Worm (Caenorhabditis elegans) whole organism, L4 larva: ENCODE results near the gene M117.1.

ENCODE experiments used
- D1046.2 ChIP-seq: fragments of 200-800 bp; sonication (Bioruptor generic); IDR thresholded peaks from 2 replicates; pipeline ENCODE4 v1.3.6; 2022; ENCODE audit warnings: missing genetic modification characterization, missing compliant biosample characterization
- F10B5.3 ChIP-seq: sonication (generic microtip); optimal IDR thresholded peaks from 2 replicates; lab custom pipeline; 2016; ENCODE audit warnings: mild to moderate bottlenecking, missing genetic modification characterization, missing compliant biosample characterization
- F44E2.7 ChIP-seq: fragments of 200-800 bp; sonication (Bioruptor generic); IDR thresholded peaks from 2 replicates; pipeline ENCODE4 v2.1.2; 2022; ENCODE audit warnings: missing genetic modification characterization, missing compliant biosample characterization
- T26A8.4 ChIP-seq: fragments of 200-800 bp; sonication (Bioruptor generic); IDR thresholded peaks from 2 replicates; pipeline ENCODE4 v1.3.6; 2022; ENCODE audit warnings: missing genetic modification characterization, missing compliant biosample characterization
- Y75B8A.6 ChIP-seq: fragments of 200-800 bp; sonication (Bioruptor generic); IDR thresholded peaks from 2 replicates; pipeline ENCODE4 v1.3.6; 2022; ENCODE audit warnings: missing genetic modification reagents, missing genetic modification characterization, missing compliant biosample characterization
- aha-1 ChIP-seq: fragments of 150-350 bp; peaks from one replicate; lab custom pipeline; 2014; ENCODE audit warnings: missing biosample characterization, missing genetic modification characterization
- aly-2 ChIP-seq: sonication (generic microtip); optimal IDR thresholded peaks from 2 replicates; lab custom pipeline; 2018; ENCODE audit warnings: missing biosample characterization, missing genetic modification characterization
- ama-1 ChIP-seq: fragments of 150-350 bp; optimal IDR thresholded peaks from 2 replicates; lab custom pipeline; 2014; ENCODE audit warnings: inconsistent platforms, mixed read lengths
- ceh-28 ChIP-seq: fragments of 150-350 bp; optimal IDR thresholded peaks from 2 replicates; lab custom pipeline; 2014; ENCODE audit warnings: missing biosample characterization, missing genetic modification reagents, missing genetic modification characterization
- ceh-62 ChIP-seq: sonication (generic microtip); optimal IDR thresholded peaks from 2 replicates; lab custom pipeline; 2017; ENCODE audit warnings: missing biosample characterization, missing genetic modification characterization
- ces-1 ChIP-seq: fragments of 150-350 bp; sonication (generic microtip); optimal IDR thresholded peaks from 4 replicates; lab custom pipeline; 2014; ENCODE audit warnings: missing biosample characterization, missing genetic modification reagents, missing genetic modification characterization
- cey-2 ChIP-seq: sonication (generic microtip); optimal IDR thresholded peaks from 3 replicates; lab custom pipeline; 2017; ENCODE audit warnings: missing genetic modification characterization, mild to moderate bottlenecking, missing compliant biosample characterization, antibody characterized with exemption, borderline replicate concordance; ENCODE audit not compliant: insufficient read depth
- ctbp-1 ChIP-seq: fragments of 200-800 bp; sonication (Bioruptor generic); IDR thresholded peaks from 2 replicates; pipeline ENCODE4 v1.3.6; 2022; ENCODE audit warnings: missing genetic modification reagents, missing genetic modification characterization, missing compliant biosample characterization
- daf-16 ChIP-seq, 3 experiments: sonication (generic microtip); optimal IDR thresholded peaks; 2 replicates each; lab custom pipeline; 2016 to 2017; ENCODE audit warnings: missing genetic modification characterization in 3 of 3, missing genetic modification reagents in 3 of 3, mild to moderate bottlenecking in 2 of 3, missing compliant biosample characterization in 2 of 3, missing biosample characterization in 1 of 3, moderate library complexity in 1 of 3
- dmd-6 ChIP-seq: fragments of 200-800 bp; sonication (Bioruptor generic); IDR thresholded peaks from 2 replicates; pipeline ENCODE4 v1.3.6; 2022; ENCODE audit warnings: missing genetic modification reagents, missing genetic modification characterization, missing compliant biosample characterization
- dmd-9 ChIP-seq: fragments of 200-800 bp; sonication (Bioruptor generic); IDR thresholded peaks from 2 replicates; pipeline ENCODE4 v1.3.6; 2022; ENCODE audit warnings: missing genetic modification reagents, missing genetic modification characterization, missing compliant biosample characterization
- dve-1 ChIP-seq: sonication (generic microtip); optimal IDR thresholded peaks from 2 replicates; lab custom pipeline; 2017; ENCODE audit warnings: antibody characterized with exemption, mild to moderate bottlenecking, missing genetic modification characterization, missing compliant biosample characterization; ENCODE audit not compliant: insufficient read depth
- egl-43 ChIP-seq: fragments of 200-800 bp; sonication (Bioruptor generic); IDR thresholded peaks from 2 replicates; pipeline ENCODE4 v1.3.6; 2022; ENCODE audit warnings: missing genetic modification reagents, missing genetic modification characterization, missing compliant biosample characterization
- fkh-10 ChIP-seq: fragments of 150-350 bp; optimal IDR thresholded peaks from 2 replicates; lab custom pipeline; 2014; ENCODE audit warnings: missing biosample characterization, missing genetic modification reagents, missing genetic modification characterization
- hif-1 ChIP-seq, 2 experiments: sonication (generic microtip); optimal IDR thresholded peaks; 2 replicates each; lab custom pipeline; 2016 to 2017; ENCODE audit warnings: missing compliant biosample characterization in 2 of 2, missing genetic modification characterization in 2 of 2, missing genetic modification reagents in 2 of 2, missing genotype in 2 of 2, mild to moderate bottlenecking in 1 of 2
- hlh-11 ChIP-seq: fragments of 200-800 bp; sonication (Bioruptor generic); optimal IDR thresholded peaks from 2 replicates; lab custom pipeline; 2018; ENCODE audit warnings: mild to moderate bottlenecking, missing genetic modification characterization, missing compliant biosample characterization
- hlh-30 ChIP-seq: sonication (generic microtip); optimal IDR thresholded peaks from 2 replicates; lab custom pipeline; 2017; ENCODE audit warnings: antibody characterized with exemption, mild to moderate bottlenecking, missing genetic modification characterization, missing compliant biosample characterization; ENCODE audit not compliant: insufficient read depth
- lin-1 ChIP-seq: fragments of 200-800 bp; sonication (Bioruptor generic); IDR thresholded peaks from 2 replicates; pipeline ENCODE4 v1.3.6; 2022; ENCODE audit warnings: missing genetic modification reagents, missing genetic modification characterization, missing compliant biosample characterization
- lin-13 ChIP-seq: fragments of 150-350 bp; optimal IDR thresholded peaks from 2 replicates; lab custom pipeline; 2014; ENCODE audit warnings: missing biosample characterization, missing genetic modification reagents, missing genetic modification characterization
- madf-5 ChIP-seq, 2 experiments: fragments of 200-800 bp; sonication (Bioruptor generic); IDR thresholded peaks; 2 replicates each; pipeline ENCODE4 v1.3.6; 2022; ENCODE audit warnings: missing compliant biosample characterization in 2 of 2, missing genetic modification characterization in 2 of 2
- mdl-1 ChIP-seq, 2 experiments: fragments of 150-350 bp in 1 of 2; sonication (generic microtip) in 1 of 2; optimal IDR thresholded peaks; 2 replicates each; lab custom pipeline; 2014 to 2017; ENCODE audit warnings: missing biosample characterization in 2 of 2, missing genetic modification characterization in 2 of 2
- mdt-29 ChIP-seq: fragments of 200-800 bp; sonication (Bioruptor generic); IDR thresholded peaks from 2 replicates; pipeline ENCODE4 v1.3.6; 2022; ENCODE audit warnings: missing genetic modification reagents, missing genetic modification characterization, missing compliant biosample characterization
- mxl-3 ChIP-seq: fragments of 200-800 bp; sonication (Bioruptor generic); optimal IDR thresholded peaks from 2 replicates; lab custom pipeline; 2018; ENCODE audit warnings: mild to moderate bottlenecking, missing genetic modification characterization, missing compliant biosample characterization
- nhr-11 ChIP-seq: fragments of 150-350 bp; optimal IDR thresholded peaks from 2 replicates; lab custom pipeline; 2014; ENCODE audit warnings: missing biosample characterization, missing genetic modification characterization
- nhr-28 ChIP-seq: fragments of 150-350 bp; optimal IDR thresholded peaks from 2 replicates; lab custom pipeline; 2014; ENCODE audit warnings: missing biosample characterization, missing genetic modification characterization
- nhr-42 ChIP-seq: fragments of 200-800 bp; sonication (Bioruptor generic); IDR thresholded peaks from 2 replicates; pipeline ENCODE4 v1.3.6; 2022; ENCODE audit warnings: missing genetic modification characterization, missing compliant biosample characterization
- nhr-48 ChIP-seq: sonication (generic microtip); optimal IDR thresholded peaks from 2 replicates; lab custom pipeline; 2016; ENCODE audit warnings: mild to moderate bottlenecking, missing genetic modification characterization, missing compliant biosample characterization
- nhr-6 ChIP-seq: fragments of 150-350 bp; optimal IDR thresholded peaks from 2 replicates; lab custom pipeline; 2014; ENCODE audit warnings: missing biosample characterization, missing genetic modification characterization
- pha-4 ChIP-seq, 2 experiments: fragments of 150-350 bp in 1 of 2; fragments of 200-800 bp in 1 of 2; sonication (Bioruptor generic) in 1 of 2; IDR thresholded peaks in 1 of 2; optimal IDR thresholded peaks in 1 of 2; 2 replicates each; pipeline versions ENCODE4 v1.3.6 to Lab custom; 2014 to 2022; ENCODE audit warnings: missing genetic modification characterization in 2 of 2, missing genetic modification reagents in 2 of 2, missing biosample characterization in 1 of 2, missing compliant biosample characterization in 1 of 2
- php-3 ChIP-seq: fragments of 200-800 bp; sonication (Bioruptor generic); IDR thresholded peaks from 2 replicates; pipeline ENCODE4 v1.3.6; 2022; ENCODE audit warnings: missing genetic modification reagents, missing genetic modification characterization, missing compliant biosample characterization
- pqm-1 ChIP-seq: sonication (generic microtip); optimal IDR thresholded peaks from 2 replicates; lab custom pipeline; 2017; ENCODE audit warnings: missing biosample characterization, missing genetic modification characterization
- saeg-2 ChIP-seq: fragments of 200-800 bp; sonication (Bioruptor generic); IDR thresholded peaks from 2 replicates; pipeline ENCODE4 v1.3.6; 2022; ENCODE audit warnings: missing genetic modification reagents, missing genetic modification characterization, missing compliant biosample characterization
- sdz-12 ChIP-seq: fragments of 200-800 bp; sonication (Bioruptor generic); optimal IDR thresholded peaks from 2 replicates; lab custom pipeline; 2018; ENCODE audit warnings: mild to moderate bottlenecking, missing genetic modification characterization, missing compliant biosample characterization
- skn-1 ChIP-seq: fragments of 150-350 bp; optimal IDR thresholded peaks from 2 replicates; lab custom pipeline; 2014; ENCODE audit warnings: missing biosample characterization, missing genetic modification characterization
- tag-97 ChIP-seq: fragments of 200-800 bp; sonication (Bioruptor generic); IDR thresholded peaks from 2 replicates; pipeline ENCODE4 v1.3.6; 2022; ENCODE audit warnings: missing genetic modification characterization, missing compliant biosample characterization
- unc-130 ChIP-seq: sonication (generic microtip); optimal IDR thresholded peaks from 2 replicates; lab custom pipeline; 2016; ENCODE audit warnings: missing genetic modification reagents, missing genetic modification characterization, missing compliant biosample characterization
- unc-62 ChIP-seq, 3 experiments: fragments of 150-350 bp in 1 of 3; sonication (generic microtip); optimal IDR thresholded peaks in 2 of 3; peaks in 1 of 3; 1 replicate in 1 of 3; 2 replicates in 2 of 3; lab custom pipeline; 2014 to 2017; ENCODE audit warnings: missing biosample characterization in 3 of 3, missing genetic modification characterization in 3 of 3, missing genetic modification reagents in 3 of 3, missing genotype in 1 of 3
- vab-7 ChIP-seq: fragments of 200-800 bp; sonication (Bioruptor generic); IDR thresholded peaks from 2 replicates; pipeline ENCODE4 v1.3.6; 2022; ENCODE audit warnings: missing genetic modification reagents, missing genetic modification characterization, missing compliant biosample characterization
- zip-2 ChIP-seq: fragments of 150-350 bp; optimal IDR thresholded peaks from 2 replicates; lab custom pipeline; 2014; ENCODE audit warnings: missing biosample characterization, missing genetic modification characterization

M117.1 gene

DNA sequence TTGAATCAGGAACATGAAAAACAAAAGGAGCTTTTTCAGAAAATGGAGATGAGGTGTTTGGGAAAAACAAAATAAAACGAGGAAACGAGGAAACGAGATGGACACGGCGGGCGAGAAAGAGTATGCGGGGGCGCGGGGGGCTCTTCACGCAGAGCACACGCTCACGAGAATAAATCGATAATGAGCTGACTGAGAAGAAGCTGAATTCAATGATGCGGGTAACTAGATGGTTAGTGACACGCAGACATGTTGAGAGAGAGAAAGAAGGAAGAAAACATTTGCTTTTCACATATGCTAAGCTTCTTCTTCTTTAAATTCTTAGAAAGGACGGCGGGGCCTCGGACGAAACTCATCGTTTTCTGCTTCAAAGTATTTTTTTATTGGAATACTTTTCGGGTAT, 48.5 kb upstream of the M117.1 start (continued):
- peak; percentile 71 for TF ChIP-seq hlh-30 (tag; lab: Kevin White, UChicago)
- no peak for TF ChIP-seq F44E2.7
- peak; percentile 20 for TF ChIP-seq nhr-11 (tag; lab: Kevin White, UChicago)
- TF ChIP-seq ceh-28 (tag; lab: Kevin White, UChicago): peak; percentile 60
- TF ChIP-seq hlh-11 (tag; lab: Kevin White, UChicago): peak; percentile 7
- TF ChIP-seq hif-1 (tag; optimal IDR thresholded peaks at IDR 0.05; lab: Kevin White, UChicago): peak in 1 of 2 experiments; percentile 41
- TF ChIP-seq pha-4 (GFP tag; IDR thresholded peaks at IDR 0.05; lab: Robert Waterston, UW): no peak
- TF ChIP-seq pha-4 (tag; optimal IDR thresholded peaks at IDR 0.05; lab: Kevin White, UChicago): no peak
- peak; percentile 74 for TF ChIP-seq aha-1 (tag; lab: Kevin White, UChicago)
- no peak for TF ChIP-seq aly-2 (tag; lab: Kevin White, UChicago)
- peak; percentile 88 for TF ChIP-seq fkh-10 (GFP tag; lab: Kevin White, UChicago)
- no peak for TF ChIP-seq egl-43 (GFP tag; lab: Robert Waterston, UW)
- no peak for TF ChIP-seq mdt-29 (GFP tag; lab: Robert Waterston, UW)
- no peak for TF ChIP-seq nhr-48 (tag; lab: Kevin White, UChicago)
- TF ChIP-seq dmd-9: no peak
- TF ChIP-seq ces-1 (GFP tag; lab: Kevin White, UChicago): no peak
- no peak for TF ChIP-seq tag-97 (GFP tag; lab: Robert Waterston, UW)
- TF ChIP-seq nhr-6: no peak
- no peak for TF ChIP-seq php-3
- TF ChIP-seq dmd-6: peak; percentile 14; the same call in 1 of the 2 replicates
- no peak for TF ChIP-seq saeg-2
- TF ChIP-seq lin-13 (GFP tag; lab: Kevin White, UChicago): no peak
- peak in 1 of 2 experiments; percentile 58 for TF ChIP-seq mdl-1 (tag; optimal IDR thresholded peaks at IDR 0.05; lab: Kevin White, UChicago)
- no peak for TF ChIP-seq sdz-12 (GFP tag; lab: Kevin White, UChicago)
- peak; percentile 79 for TF ChIP-seq ctbp-1 (GFP tag; lab: Robert Waterston, UW)
- TF ChIP-seq F10B5.3 (tag; lab: Kevin White, UChicago): no peak
- TF ChIP-seq, all 104 proteins: peak for 16

DNA sequence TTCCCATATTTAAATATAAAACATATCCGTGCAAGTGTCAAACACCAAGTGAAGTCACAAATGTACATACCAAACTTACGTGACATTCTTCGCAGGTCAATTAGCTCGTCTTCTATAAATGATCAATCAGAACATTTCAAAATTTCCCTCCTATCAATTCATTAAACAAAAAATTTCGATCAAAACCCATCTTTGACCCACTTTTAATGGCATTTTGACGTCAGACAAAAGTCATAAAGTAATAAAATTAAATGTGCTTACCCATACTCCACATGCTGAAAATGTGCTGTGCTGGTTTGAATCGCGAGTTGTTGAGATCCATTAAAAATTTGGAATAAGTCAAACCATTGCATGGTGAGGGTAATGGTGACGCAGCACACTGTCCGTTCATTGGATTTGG, 44.3 kb upstream of the M117.1 start:
- no peak for TF ChIP-seq madf-5 (GFP tag; IDR thresholded peaks at IDR 0.05; lab: Robert Waterston, UW)
- TF ChIP-seq cey-2 (tag; lab: Kevin White, UChicago): no peak
- no peak for TF ChIP-seq ctbp-1 (GFP tag; lab: Robert Waterston, UW)
- peak; percentile 43 for TF ChIP-seq dve-1 (tag; lab: Kevin White, UChicago)
- peak; percentile 27 for TF ChIP-seq nhr-28 (tag; lab: Kevin White, UChicago)
- no peak for TF ChIP-seq daf-16 (GFP tag; optimal IDR thresholded peaks at IDR 0.05; lab: Kevin White, UChicago)
- TF ChIP-seq daf-16 (tag; optimal IDR thresholded peaks at IDR 0.05; lab: Kevin White, UChicago): peak; percentile 36
- TF ChIP-seq dmd-6: peak; percentile 79
- peak; percentile 7 for TF ChIP-seq hlh-11 (tag; lab: Kevin White, UChicago)

DNA sequence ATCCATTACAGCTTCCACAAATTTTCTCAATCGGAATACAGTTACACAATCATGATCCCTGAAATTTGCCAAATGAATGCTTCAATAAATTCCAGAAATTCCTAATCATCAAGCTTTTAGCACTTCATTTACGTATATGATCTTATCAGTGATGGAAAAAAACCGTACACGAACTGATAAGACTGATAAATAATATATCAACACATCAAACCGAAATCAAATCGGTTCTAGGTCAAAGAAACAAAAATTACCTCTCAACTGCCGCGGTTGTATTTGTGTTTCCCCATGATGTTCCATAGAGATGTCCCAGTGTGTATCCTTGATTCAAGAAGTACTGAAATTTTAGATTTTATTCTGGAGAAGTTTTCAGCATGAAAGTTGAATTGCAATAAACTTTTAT, 43.0 kb upstream of the M117.1 start:
- TF ChIP-seq mxl-3 (GFP tag; lab: Kevin White, UChicago): no peak
- no peak for TF ChIP-seq Y75B8A.6 (GFP tag; lab: Robert Waterston, UW)
- peak; percentile 73 for TF ChIP-seq nhr-28 (tag; lab: Kevin White, UChicago)
- TF ChIP-seq daf-16 (GFP tag; optimal IDR thresholded peaks at IDR 0.05; lab: Kevin White, UChicago): no peak
- TF ChIP-seq daf-16 (tag; optimal IDR thresholded peaks at IDR 0.05; lab: Kevin White, UChicago): peak; percentile 55
- no peak for TF ChIP-seq D1046.2 (GFP tag; lab: Robert Waterston, UW)
- TF ChIP-seq ctbp-1 (GFP tag; lab: Robert Waterston, UW): no peak
- no peak for TF ChIP-seq lin-1
- TF ChIP-seq hlh-11 (tag; lab: Kevin White, UChicago): peak; percentile 23
- TF ChIP-seq nhr-42 (GFP tag; lab: Robert Waterston, UW): no peak
- no peak for TF ChIP-seq vab-7 (GFP tag; lab: Robert Waterston, UW)
- TF ChIP-seq unc-62 (GFP tag; optimal IDR thresholded peaks at IDR 0.05 in 1 of 2; lab: Kevin White, UChicago): peak in 1 of 2 experiments; percentile 15
- no peak for TF ChIP-seq unc-62 (tag; optimal IDR thresholded peaks at IDR 0.05; lab: Kevin White, UChicago)
- no peak for TF ChIP-seq ama-1
- no peak for TF ChIP-seq unc-130 (GFP tag; lab: Kevin White, UChicago)
- no peak for TF ChIP-seq zip-2 (tag; lab: Kevin White, UChicago)
- peak; percentile 77 for TF ChIP-seq pqm-1 (tag; lab: Kevin White, UChicago)
- TF ChIP-seq skn-1 (tag; lab: Kevin White, UChicago): no peak
- no peak for TF ChIP-seq saeg-2
- TF ChIP-seq aha-1 (tag; lab: Kevin White, UChicago): peak; percentile 91
- TF ChIP-seq dmd-6: peak; percentile 70
- TF ChIP-seq T26A8.4 (GFP tag; lab: Robert Waterston, UW): no peak
- no peak for TF ChIP-seq sdz-12 (GFP tag; lab: Kevin White, UChicago)
- no peak for TF ChIP-seq ceh-62 (tag; lab: Kevin White, UChicago)
- TF ChIP-seq aly-2 (tag; lab: Kevin White, UChicago): no peak
- TF ChIP-seq dve-1 (tag; lab: Kevin White, UChicago): peak; percentile 15
- no peak for TF ChIP-seq fkh-10 (GFP tag; lab: Kevin White, UChicago)
